Worm (Caenorhabditis elegans): ENCODE measurements around the gene Y25C1A.7.

DNA sequence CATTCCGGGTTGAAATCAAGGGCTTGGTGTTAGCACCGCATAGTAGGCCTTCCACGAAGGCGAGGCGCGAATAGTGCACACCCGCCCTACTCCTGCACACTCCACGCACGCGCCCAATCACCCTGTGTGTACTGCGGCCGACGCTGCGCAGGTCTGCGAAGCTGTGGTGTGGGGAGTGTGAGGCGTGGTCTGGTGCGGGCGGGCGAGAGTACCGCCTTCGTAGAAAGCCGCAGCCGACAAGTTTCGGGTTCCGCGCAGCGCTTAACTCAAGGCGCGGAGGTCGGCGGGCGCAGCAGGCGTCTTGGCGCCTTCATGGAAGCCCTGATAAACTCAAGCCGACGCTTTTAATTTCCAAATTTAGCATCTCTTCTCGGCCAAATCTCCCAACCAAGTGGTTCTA, 37.2 kb upstream of the Y25C1A.7 start:
- TF ChIP-seq ztf-11 (tag; optimal IDR thresholded peaks at IDR 0.05) (no peak), elt-2 (tag; optimal IDR thresholded peaks at IDR 0.05) (no peak), ceh-88 (GFP tag; IDR thresholded peaks at IDR 0.05) (no peak), ama-1 (optimal IDR thresholded peaks at IDR 0.05) (no peak), unc-62 (GFP tag; optimal IDR thresholded peaks at IDR 0.05) (no peak), lin-13 (GFP tag; optimal IDR thresholded peaks at IDR 0.05) (no peak), ztf-4 (tag; optimal IDR thresholded peaks at IDR 0.05) (no peak)

Measured in whole organism, L1 larva.